Worm (Caenorhabditis elegans): ENCODE data around the gene ZK899.7.

ZK899.7 gene

DNA sequence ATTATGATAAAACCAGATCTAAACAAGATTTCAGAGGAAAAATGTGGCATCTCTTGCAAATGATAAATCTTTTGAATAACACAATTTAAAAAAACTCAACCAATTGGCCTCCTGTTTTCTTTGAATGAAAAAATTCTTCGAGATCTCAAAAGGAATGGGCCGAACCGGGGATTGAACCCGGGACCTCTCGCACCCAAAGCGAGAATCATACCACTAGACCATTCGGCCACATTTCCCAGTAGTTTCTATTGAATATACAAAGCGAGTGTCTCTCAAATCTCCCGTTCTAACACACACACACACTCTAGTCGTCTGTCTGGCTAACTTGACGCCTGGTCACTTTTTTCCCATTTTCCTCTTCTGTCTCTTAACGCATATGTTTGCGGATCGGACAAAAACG lies 18.3 kb upstream of the ZK899.7 start (continued):
- TF ChIP-seq rbr-2 (tag; optimal IDR thresholded peaks at IDR 0.05): peak; percentile 86
- TF ChIP-seq ces-1 (GFP tag; optimal IDR thresholded peaks at IDR 0.05): peak; percentile 51
- peak; percentile 89 for TF ChIP-seq F37D6.2 (tag; optimal IDR thresholded peaks at IDR 0.05)
- peak; percentile 79 for TF ChIP-seq lin-1 (GFP tag; IDR thresholded peaks at IDR 0.05)
- TF ChIP-seq lsy-2 (tag; optimal IDR thresholded peaks at IDR 0.05): no peak
- peak; percentile 57; the same call in 1 of the 2 replicates for TF ChIP-seq dmd-9 (GFP tag; IDR thresholded peaks at IDR 0.05)
- TF ChIP-seq zfp-3 (GFP tag; conservative IDR thresholded peaks at IDR 0.05): 0 out of 2 replicates have a peak, but pooled peaks have one; percentile 12
- peak; percentile 73 for TF ChIP-seq dve-1 (tag; optimal IDR thresholded peaks at IDR 0.05; ENCODE audit: insufficient read depth)
- TF ChIP-seq sdz-12 (GFP tag; optimal IDR thresholded peaks at IDR 0.05): no peak
- TF ChIP-seq spr-1 (tag; optimal IDR thresholded peaks at IDR 0.05): peak; percentile 81
- peak; percentile 70 to 74 for TF ChIP-seq daf-16 (GFP tag; optimal IDR thresholded peaks at IDR 0.05)
- no peak for TF ChIP-seq daf-16 (tag; optimal IDR thresholded peaks at IDR 0.05)
- TF ChIP-seq skn-1 (tag; optimal IDR thresholded peaks at IDR 0.05): no peak
- peak; percentile 21 for TF ChIP-seq F49E8.2 (tag; optimal IDR thresholded peaks at IDR 0.05; ENCODE audit: borderline replicate concordance)
- peak; percentile 88 for TF ChIP-seq T26A8.4 (GFP tag; IDR thresholded peaks at IDR 0.05)
- TF ChIP-seq nhr-28 (tag; optimal IDR thresholded peaks at IDR 0.05): peak; percentile 35
- TF ChIP-seq ZK337.2 (GFP tag; IDR thresholded peaks at IDR 0.05): peak; percentile 67
- TF ChIP-seq ceh-44 (GFP tag; IDR thresholded peaks at IDR 0.05): peak; percentile 71
- no peak for TF ChIP-seq daf-12 (tag; optimal IDR thresholded peaks at IDR 0.05)
- TF ChIP-seq egl-27 (tag; optimal IDR thresholded peaks at IDR 0.05): no peak
- peak; percentile 86 for TF ChIP-seq pha-4 (GFP tag; IDR thresholded peaks at IDR 0.05)
- no peak for TF ChIP-seq pha-4 (tag; optimal IDR thresholded peaks at IDR 0.05)
- TF ChIP-seq egl-43 (GFP tag; IDR thresholded peaks at IDR 0.05): peak; percentile 96
- TF ChIP-seq unc-62 (GFP tag; optimal IDR thresholded peaks at IDR 0.05 in 1 of 2): no peak
- TF ChIP-seq unc-62 (tag; optimal IDR thresholded peaks at IDR 0.05): no peak
- peak; percentile 35 for TF ChIP-seq fkh-10 (GFP tag; optimal IDR thresholded peaks at IDR 0.05)
- TF ChIP-seq lir-3 (tag; optimal IDR thresholded peaks at IDR 0.05): peak; percentile 79
- no peak for TF ChIP-seq F44E2.7 (GFP tag; IDR thresholded peaks at IDR 0.05)
- peak; percentile 84 for TF ChIP-seq mep-1 (tag; optimal IDR thresholded peaks at IDR 0.05)
- peak in 1 of 2 experiments; percentile 59 for TF ChIP-seq mdl-1 (tag; optimal IDR thresholded peaks at IDR 0.05)
- peak; percentile 71 for TF ChIP-seq jun-1 (tag; optimal IDR thresholded peaks at IDR 0.05)
- peak; percentile 84 for TF ChIP-seq nhr-41 (GFP tag; IDR thresholded peaks at IDR 0.05)
- peak; percentile 90 for TF ChIP-seq duxl-1 (tag; optimal IDR thresholded peaks at IDR 0.05; ENCODE audit: poor library complexity)
- peak; percentile 78 for TF ChIP-seq mes-2 (tag; optimal IDR thresholded peaks at IDR 0.05; ENCODE audit: poor library complexity, severe bottlenecking)
- TF ChIP-seq Y48G9A.11 (GFP tag; IDR thresholded peaks at IDR 0.05): peak; percentile 66
- TF ChIP-seq lin-38 (GFP tag; IDR thresholded peaks at IDR 0.05): no peak; the same call in 1 of the 2 replicates
- TF ChIP-seq hif-1 (tag; optimal IDR thresholded peaks at IDR 0.05): peak in 1 of 2 experiments; percentile 40
- 0 out of 2 replicates have a peak, but pooled peaks have one; percentile 14 for TF ChIP-seq Y75B8A.6 (GFP tag; IDR thresholded peaks at IDR 0.05)
- TF ChIP-seq lim-7 (GFP tag; IDR thresholded peaks at IDR 0.05): peak; percentile 88
- no peak for TF ChIP-seq unc-39 (tag; optimal IDR thresholded peaks at IDR 0.05)
- TF ChIP-seq daf-19 (GFP tag; conservative IDR thresholded peaks at IDR 0.05): peak; percentile 63; the same call in 1 of the 2 replicates
- TF ChIP-seq dmd-6 (GFP tag; IDR thresholded peaks at IDR 0.05): no peak; the same call in 1 of the 2 replicates
- no peak for TF ChIP-seq nhr-76 (tag; optimal IDR thresholded peaks at IDR 0.05)
- peak; percentile 81 for TF ChIP-seq gei-8 (GFP tag; optimal IDR thresholded peaks at IDR 0.05)
- peak; percentile 75 to 87; a peak in 3 of 4 replicates for TF ChIP-seq madf-5 (GFP tag; IDR thresholded peaks at IDR 0.05)
- 0 out of 2 replicates have a peak, but pooled peaks have one; percentile 31 for TF ChIP-seq php-3 (GFP tag; IDR thresholded peaks at IDR 0.05)
- peak; percentile 87 for TF ChIP-seq Y5F2A.4 (GFP tag; optimal IDR thresholded peaks at IDR 0.05)
- TF ChIP-seq zip-2 (tag; optimal IDR thresholded peaks at IDR 0.05): peak; percentile 79
- TF ChIP-seq tag-97 (GFP tag; IDR thresholded peaks at IDR 0.05): peak; percentile 68; the same call in 1 of the 2 replicates
- no peak for TF ChIP-seq daf-8 (GFP tag; IDR thresholded peaks at IDR 0.05)
- no peak for TF ChIP-seq fos-1 (tag; optimal IDR thresholded peaks at IDR 0.05)
